Fruit fly (Drosophila melanogaster): ENCODE measurements around the gene CG32564.

dm6 chrX:17232642-17233041, 26.4 kb downstream of the CG32564 start, which contains the start of gene f:
- TF ChIP-seq CG32264 (GFP tag; optimal IDR thresholded peaks at IDR 0.05) (no peak), sv (GFP tag; optimal IDR thresholded peaks at IDR 0.05) (no peak), Myc (optimal IDR thresholded peaks at IDR 0.05) (no peak), CrebA (GFP tag; optimal IDR thresholded peaks at IDR 0.05; ENCODE audit: borderline replicate concordance) (no peak), brk (GFP tag; optimal IDR thresholded peaks at IDR 0.05) (no peak), GATAd (GFP tag; optimal IDR thresholded peaks at IDR 0.05) (no peak), Rel (GFP tag; optimal IDR thresholded peaks at IDR 0.05) (no peak), Rel (tag; optimal IDR thresholded peaks at IDR 0.05) (no peak), dmrt93B (GFP tag; optimal IDR thresholded peaks at IDR 0.05) (no peak), N (GFP tag; optimal IDR thresholded peaks at IDR 0.05) (no peak), usp (GFP tag; optimal IDR thresholded peaks at IDR 0.05) (no peak)
